Fruit fly (Drosophila melanogaster) S2 (cell line): Measurements from ENCODE around the gene Nedd4.

Experiments
- CG8478 ChIP-seq: fragments of >200 bp; optimal IDR thresholded peaks from 2 replicates; lab custom pipeline; 2018
- CTCF ChIP-seq, 2 experiments: fragments of >200 bp; optimal IDR thresholded peaks; 2 replicates each; lab custom pipeline; 2018

DNA sequence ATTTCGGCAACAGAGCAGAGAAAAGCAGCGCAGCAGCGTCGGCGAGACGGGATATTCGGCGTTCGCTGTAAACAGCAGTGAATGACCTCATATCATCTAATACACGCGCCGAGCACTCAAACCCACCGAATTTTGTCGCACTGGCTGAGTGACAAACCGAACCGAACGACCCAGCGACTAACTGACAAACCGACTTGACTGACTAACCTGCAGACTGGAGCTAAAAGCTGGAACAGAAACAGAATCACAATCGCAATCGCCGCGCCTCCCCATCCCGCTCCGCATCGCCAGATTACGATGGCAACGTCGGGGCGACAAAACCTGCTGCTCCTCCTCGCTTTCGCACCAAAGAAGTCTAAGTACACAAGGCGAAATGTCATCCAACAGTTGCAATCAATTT is 49.7 kb downstream of the Nedd4 start:
- TF ChIP-seq CTCF (optimal IDR thresholded peaks at IDR 0.05; lab: Kevin White, UChicago) = peak in 1 of 2 experiments; percentile 56
- TF ChIP-seq CG8478 = no peak
